Worm (Caenorhabditis elegans): Measurements from ENCODE around the gene ttr-5.
A peak's percentile ranks its signal among the peaks of the same experiment; 100 is the strongest.

DNA sequence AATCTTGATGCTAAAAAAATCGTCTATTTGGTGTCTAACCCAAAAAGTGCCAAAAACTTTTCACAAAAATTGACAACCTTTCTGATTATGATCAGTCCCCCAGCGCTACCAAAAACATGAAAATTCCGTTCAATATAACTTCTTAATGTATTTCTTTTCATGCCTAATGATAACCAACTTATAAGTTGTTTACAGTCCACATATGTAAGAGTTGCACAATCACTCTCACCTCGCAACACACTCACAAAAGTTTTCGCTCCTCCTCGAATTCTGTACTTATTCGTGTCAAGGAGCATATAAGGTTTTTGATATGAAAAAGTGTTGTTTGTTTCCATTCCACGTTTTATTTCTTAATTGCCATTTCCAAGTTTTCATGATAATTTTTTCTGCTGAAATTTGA is 41.6 kb upstream of the ttr-5 start:
- no peak for TF ChIP-seq nhr-11 (tag; optimal IDR thresholded peaks at IDR 0.05)
- TF ChIP-seq lin-39 (tag; optimal IDR thresholded peaks at IDR 0.05): no peak
- TF ChIP-seq elt-3 (tag; optimal IDR thresholded peaks at IDR 0.05): no peak
- TF ChIP-seq lsy-2 (tag; optimal IDR thresholded peaks at IDR 0.05): no peak
- TF ChIP-seq alr-1 (tag; optimal IDR thresholded peaks at IDR 0.05): no peak
- TF ChIP-seq snpc-4 (tag; optimal IDR thresholded peaks at IDR 0.05): no peak
- TF ChIP-seq egl-27 (tag; optimal IDR thresholded peaks at IDR 0.05): no peak
- no peak for TF ChIP-seq ztf-11 (tag; optimal IDR thresholded peaks at IDR 0.05)
- no peak for TF ChIP-seq aly-2 (tag; optimal IDR thresholded peaks at IDR 0.05)
- TF ChIP-seq unc-62 (GFP tag; optimal IDR thresholded peaks at IDR 0.05): no peak
- no peak for TF ChIP-seq nhr-12 (tag; optimal IDR thresholded peaks at IDR 0.05)
- peak; percentile 28 for TF ChIP-seq fos-1 (tag; optimal IDR thresholded peaks at IDR 0.05)
- TF ChIP-seq nhr-6 (tag; optimal IDR thresholded peaks at IDR 0.05): no peak
- TF ChIP-seq blmp-1 (tag; optimal IDR thresholded peaks at IDR 0.05; ENCODE audit: insufficient read depth): no peak

All from whole organism, L2 larva.